Fruit fly (Drosophila melanogaster): ENCODE data around the gene Bace.
A peak's percentile ranks its signal among the peaks of the same experiment; 100 is the strongest.

DNA sequence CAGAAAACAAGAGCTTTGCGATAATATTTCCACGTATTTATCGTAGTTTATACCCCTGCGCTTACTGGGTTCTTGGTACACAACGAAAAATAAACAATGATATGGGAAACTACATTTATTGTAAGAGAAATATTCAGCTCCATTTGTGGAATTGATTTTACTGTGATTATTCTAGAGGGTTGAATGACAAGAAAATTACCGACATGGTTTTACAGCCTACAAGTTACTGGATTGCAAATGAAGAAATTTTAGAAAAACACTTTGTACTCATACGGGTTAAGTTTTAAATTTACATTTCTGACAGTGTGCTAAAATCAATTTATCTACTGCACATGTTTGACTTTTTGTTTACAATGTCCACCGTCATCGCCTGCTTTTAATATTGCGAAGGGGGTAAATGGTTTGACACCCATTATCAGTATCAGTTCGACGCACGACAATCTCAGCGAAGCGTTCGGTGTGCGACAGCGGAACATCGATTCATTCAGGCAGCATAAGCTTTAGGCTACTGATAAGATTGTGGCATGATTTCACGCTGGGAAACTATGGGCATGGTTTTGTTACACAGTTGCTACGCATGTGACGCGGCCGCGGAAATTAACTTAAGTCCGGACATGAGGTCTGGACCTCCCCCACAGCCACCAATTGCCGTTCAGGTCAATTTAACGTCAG is 34.2 kb downstream of the Bace start:
- TF ChIP-seq Jra (GFP tag; optimal IDR thresholded peaks at IDR 0.05) (no peak), usp (GFP tag; optimal IDR thresholded peaks at IDR 0.05) (no peak), lola (GFP tag; optimal IDR thresholded peaks at IDR 0.05) (no peak), dsf (GFP tag; optimal IDR thresholded peaks at IDR 0.05; ENCODE audit: borderline replicate concordance) (no peak), psq (GFP tag; optimal IDR thresholded peaks at IDR 0.05) (no peak), h (GFP tag; optimal IDR thresholded peaks at IDR 0.05) (peak; percentile 52), tai (GFP tag; optimal IDR thresholded peaks at IDR 0.05) (no peak)

All from whole organism, wandering third instar larva.